Fruit fly (Drosophila melanogaster): ENCODE results near the gene MED6.

Gene MED6

DNA sequence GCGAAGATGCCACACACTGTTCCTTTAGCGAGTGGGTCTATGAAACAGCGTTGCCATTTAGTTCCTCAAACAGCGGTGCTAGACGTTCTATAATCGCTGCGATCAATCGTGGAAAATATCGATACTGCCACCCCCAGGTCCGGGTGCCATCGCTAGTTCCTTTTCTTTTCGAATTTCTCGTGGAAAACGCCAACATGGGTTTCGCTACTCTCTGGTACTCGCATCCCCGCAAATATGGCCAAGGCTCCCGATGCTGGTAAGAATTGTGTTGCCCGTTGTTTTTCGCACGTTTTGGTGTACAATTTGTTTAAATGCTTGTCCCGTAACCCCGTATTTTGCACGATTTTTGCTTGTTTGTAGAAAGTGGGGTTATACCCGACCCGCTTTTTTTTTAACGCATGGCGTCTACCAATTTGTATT is 9.2 kb upstream of the MED6 start, which contains the start of gene RpS29 (continued):
- TF ChIP-seq Hr39 (optimal IDR thresholded peaks at IDR 0.05) (no peak), prd (optimal IDR thresholded peaks at IDR 0.05) (no peak), prd (GFP tag; IDR thresholded peaks at IDR 0.05) (peak; percentile 76), CG12219 (GFP tag; optimal IDR thresholded peaks at IDR 0.05) (peak; percentile 56), tna (GFP tag; IDR thresholded peaks at IDR 0.05; ENCODE audit: partially characterized antibody) (peak; percentile 86), MBD-R2 (GFP tag; IDR thresholded peaks at IDR 0.05) (peak; percentile 78), kni (GFP tag; optimal IDR thresholded peaks at IDR 0.05) (peak; percentile 78), CG18262 (tag; optimal IDR thresholded peaks at IDR 0.05) (peak; percentile 47), CG11085 (GFP tag; IDR thresholded peaks at IDR 0.05) (peak; percentile 79), CG4424 (GFP tag; optimal IDR thresholded peaks at IDR 0.05) (peak; percentile 70), abd-A (tag; optimal IDR thresholded peaks at IDR 0.05) (no peak), phol (tag; optimal IDR thresholded peaks at IDR 0.05) (peak; percentile 82), tup (GFP tag; optimal IDR thresholded peaks at IDR 0.05) (peak; percentile 45), slbo (GFP tag; IDR thresholded peaks at IDR 0.05) (peak; percentile 95), CG32767 (GFP tag; IDR thresholded peaks at IDR 0.05) (peak; percentile 57; the same call in 1 of the 2 replicates), CG34224 (GFP tag; IDR thresholded peaks at IDR 0.05; ENCODE audit: partially characterized antibody) (peak; percentile 93), CG30403 (GFP tag; optimal IDR thresholded peaks at IDR 0.05) (peak; percentile 80), Pdp1 (GFP tag; optimal IDR thresholded peaks at IDR 0.05) (peak; percentile 82 to 89), Hsf (GFP tag; optimal IDR thresholded peaks at IDR 0.05) (peak; percentile 86), ap (GFP tag; IDR thresholded peaks at IDR 0.05) (no peak), Gug (GFP tag; IDR thresholded peaks at IDR 0.05) (peak; percentile 87), kay (GFP tag; optimal IDR thresholded peaks at IDR 0.05) (peak; percentile 32), B-H1 (GFP tag; IDR thresholded peaks at IDR 0.05) (peak; percentile 48; the same call in 1 of the 3 replicates), croc (GFP tag; conservative IDR thresholded peaks at IDR 0.05) (0 out of 3 replicates have a peak, but pooled peaks have one; percentile 32), Tbp (GFP tag; optimal IDR thresholded peaks at IDR 0.05) (peak; percentile 61), PHDP (tag; optimal IDR thresholded peaks at IDR 0.05) (peak; percentile 67), CG6175 (GFP tag; IDR thresholded peaks at IDR 0.05) (peak; percentile 84), eyg (GFP tag; optimal IDR thresholded peaks at IDR 0.05) (peak; percentile 70), ftz-f1 (GFP tag; optimal IDR thresholded peaks at IDR 0.05) (peak; percentile 74), CG17802 (tag; optimal IDR thresholded peaks at IDR 0.05) (peak; percentile 53), CG1529 (GFP tag; optimal IDR thresholded peaks at IDR 0.05) (peak; percentile 32), CG4360 (GFP tag; IDR thresholded peaks at IDR 0.05) (no peak), CG11695 (GFP tag; IDR thresholded peaks at IDR 0.05) (peak; percentile 47; the same call in 2 of the 3 replicates), CkIIα-i1 (GFP tag; IDR thresholded peaks at IDR 0.05) (0 out of 2 replicates have a peak, but pooled peaks have one; percentile 33), CG1647 (GFP tag; optimal IDR thresholded peaks at IDR 0.05) (peak; percentile 84), Hand (GFP tag; optimal IDR thresholded peaks at IDR 0.05) (peak; percentile 62), Awh (GFP tag; IDR thresholded peaks at IDR 0.05) (no peak), CG11247 (GFP tag; IDR thresholded peaks at IDR 0.05) (peak; percentile 84), sisA (GFP tag; IDR thresholded peaks at IDR 0.05) (peak; percentile 74), E2f1 (GFP tag; IDR thresholded peaks at IDR 0.05) (peak; percentile 60), usp (GFP tag; optimal IDR thresholded peaks at IDR 0.05) (no peak), CG6254 (GFP tag; optimal IDR thresholded peaks at IDR 0.05) (no peak), chif (GFP tag; optimal IDR thresholded peaks at IDR 0.05) (peak; percentile 57 to 70), CG8765 (GFP tag; IDR thresholded peaks at IDR 0.05) (no peak), CG17612 (GFP tag; IDR thresholded peaks at IDR 0.05) (peak; percentile 31; the same call in 1 of the 2 replicates), CG4282 (GFP tag; optimal IDR thresholded peaks at IDR 0.05) (peak; percentile 84), pho (GFP tag; optimal IDR thresholded peaks at IDR 0.05) (peak; percentile 89), sc (optimal IDR thresholded peaks at IDR 0.05) (no peak), sc (GFP tag; optimal IDR thresholded peaks at IDR 0.05) (no peak), Antp (GFP tag; optimal IDR thresholded peaks at IDR 0.05) (peak; percentile 91), CG18764 (GFP tag; optimal IDR thresholded peaks at IDR 0.05) (peak; percentile 76), bbx (GFP tag; IDR thresholded peaks at IDR 0.05; ENCODE audit: partially characterized antibody) (peak; percentile 95)
